Fruit fly (Drosophila melanogaster): ENCODE results near the gene Ggt-1.

Ggt-1 gene

dm6 chrX:18510884-18511283 is 1.4 kb downstream of the Ggt-1 start:
- TF ChIP-seq CG8301 (tag; optimal IDR thresholded peaks at IDR 0.05) = no peak
- no peak for TF ChIP-seq EcR (GFP tag; optimal IDR thresholded peaks at IDR 0.05)
- TF ChIP-seq Ets98B (GFP tag; IDR thresholded peaks at IDR 0.05) = no peak
- TF ChIP-seq CG15710 (tag; optimal IDR thresholded peaks at IDR 0.05) = no peak
- TF ChIP-seq CG32121 (GFP tag; IDR thresholded peaks at IDR 0.05) = no peak
- TF ChIP-seq D1 (tag; optimal IDR thresholded peaks at IDR 0.05) = no peak
- TF ChIP-seq CG9948 (tag; optimal IDR thresholded peaks at IDR 0.05) = no peak
- no peak for TF ChIP-seq fd96Ca (GFP tag; IDR thresholded peaks at IDR 0.05)
- no peak for TF ChIP-seq CG8159 (tag; optimal IDR thresholded peaks at IDR 0.05)

dm6 chrX:18509430-18509829 is 2.9 kb downstream of the Ggt-1 start:
- TF ChIP-seq Pif1B (GFP tag; optimal IDR thresholded peaks at IDR 0.05) (no peak), rn (GFP tag; IDR thresholded peaks at IDR 0.05) (no peak), CG4496 (GFP tag; IDR thresholded peaks at IDR 0.05) (no peak), CG12605 (GFP tag; IDR thresholded peaks at IDR 0.05) (no peak)

- TF ChIP-seq CG34367 (tag; optimal IDR thresholded peaks at IDR 0.05) = no peak
- TF ChIP-seq Pif1B (GFP tag; optimal IDR thresholded peaks at IDR 0.05) = no peak
- TF ChIP-seq CG9948 (tag; optimal IDR thresholded peaks at IDR 0.05) = no peak
- TF ChIP-seq D1 (tag; optimal IDR thresholded peaks at IDR 0.05) = no peak
- no peak for TF ChIP-seq CG15710 (tag; optimal IDR thresholded peaks at IDR 0.05)
- TF ChIP-seq CG14655 (GFP tag; optimal IDR thresholded peaks at IDR 0.05) = no peak
- no peak for TF ChIP-seq CG17806 (tag; optimal IDR thresholded peaks at IDR 0.05)
- no peak for TF ChIP-seq CG10348 (GFP tag; IDR thresholded peaks at IDR 0.05)
- no peak for TF ChIP-seq gl (tag; optimal IDR thresholded peaks at IDR 0.05)
- no peak for TF ChIP-seq fd96Ca (GFP tag; IDR thresholded peaks at IDR 0.05)
- TF ChIP-seq Snoo (tag; optimal IDR thresholded peaks at IDR 0.05) = no peak
- TF ChIP-seq Ets98B (GFP tag; IDR thresholded peaks at IDR 0.05) = no peak
- no peak for TF ChIP-seq CG8159 (tag; optimal IDR thresholded peaks at IDR 0.05)
- TF ChIP-seq CG4496 (GFP tag; IDR thresholded peaks at IDR 0.05) = no peak
- TF ChIP-seq CG12605 (GFP tag; IDR thresholded peaks at IDR 0.05) = no peak
- TF ChIP-seq rn (GFP tag; IDR thresholded peaks at IDR 0.05) = no peak
- no peak for TF ChIP-seq Pif1A (GFP tag; optimal IDR thresholded peaks at IDR 0.05)
Measured at dm6 chrX:18508565-18508964, 3.8 kb downstream of the Ggt-1 start.

- TF ChIP-seq CG4496 (GFP tag; IDR thresholded peaks at IDR 0.05) = peak; percentile 92
- TF ChIP-seq CG32121 (GFP tag; IDR thresholded peaks at IDR 0.05) = peak; percentile 82
- TF ChIP-seq Ets98B (GFP tag; IDR thresholded peaks at IDR 0.05) = peak; percentile 86
- peak; percentile 3 for TF ChIP-seq EcR (GFP tag; optimal IDR thresholded peaks at IDR 0.05)
- no peak for TF ChIP-seq CG13204 (GFP tag; optimal IDR thresholded peaks at IDR 0.05)
- no peak for TF ChIP-seq CG10348 (GFP tag; IDR thresholded peaks at IDR 0.05)
- TF ChIP-seq CG9948 (tag; optimal IDR thresholded peaks at IDR 0.05) = peak; percentile 57
- peak; percentile 70; the same call in 1 of the 2 replicates for TF ChIP-seq rn (GFP tag; IDR thresholded peaks at IDR 0.05)
- no peak for TF ChIP-seq CG14655 (GFP tag; optimal IDR thresholded peaks at IDR 0.05)
- peak; percentile 83 for TF ChIP-seq fd96Ca (GFP tag; IDR thresholded peaks at IDR 0.05)
- TF ChIP-seq D1 (tag; optimal IDR thresholded peaks at IDR 0.05) = peak; percentile 17
- TF ChIP-seq CG8301 (tag; optimal IDR thresholded peaks at IDR 0.05) = peak; percentile 69
- peak; percentile 65 for TF ChIP-seq CG17806 (tag; optimal IDR thresholded peaks at IDR 0.05)
- peak; percentile 71 for TF ChIP-seq Pif1B (GFP tag; optimal IDR thresholded peaks at IDR 0.05)
- peak; percentile 77 for TF ChIP-seq Pif1A (GFP tag; optimal IDR thresholded peaks at IDR 0.05)
- TF ChIP-seq CG8159 (tag; optimal IDR thresholded peaks at IDR 0.05) = peak; percentile 57
- peak; percentile 30 for TF ChIP-seq gl (tag; optimal IDR thresholded peaks at IDR 0.05)
- TF ChIP-seq CG34367 (tag; optimal IDR thresholded peaks at IDR 0.05) = peak; percentile 67
- TF ChIP-seq CG15710 (tag; optimal IDR thresholded peaks at IDR 0.05) = peak; percentile 38
- peak; percentile 49 for TF ChIP-seq Snoo (tag; optimal IDR thresholded peaks at IDR 0.05)
- TF ChIP-seq CG12605 (GFP tag; IDR thresholded peaks at IDR 0.05) = peak; percentile 85
Measured at dm6 chrX:18506639-18507528, 5.4 kb downstream of the Ggt-1 start.

- TF ChIP-seq Snoo (tag; optimal IDR thresholded peaks at IDR 0.05) = no peak
- TF ChIP-seq CG4496 (GFP tag; IDR thresholded peaks at IDR 0.05) = peak; percentile 59; the same call in 1 of the 3 replicates
- TF ChIP-seq EcR (GFP tag; optimal IDR thresholded peaks at IDR 0.05) = peak; percentile 3
- no peak; the same call in 2 of the 3 replicates for TF ChIP-seq fd96Ca (GFP tag; IDR thresholded peaks at IDR 0.05)
- TF ChIP-seq CG12605 (GFP tag; IDR thresholded peaks at IDR 0.05) = 0 out of 2 replicates have a peak, but pooled peaks have one; percentile 10
- peak; percentile 42; the same call in 1 of the 2 replicates for TF ChIP-seq Ets98B (GFP tag; IDR thresholded peaks at IDR 0.05)
Measured at dm6 chrX:18504948-18505597, 7.2 kb downstream of the Ggt-1 start, which contains the start of gene Wnt5. Gene Wnt5 (minus strand): TSS chrX:18505405.

dm6 chrX:18499679-18500187 is 12.6 kb downstream of the Ggt-1 start, which contains the start of the genes Pgant7 and Xrcc2:
Gene Pgant7 (minus strand): TSS chrX:18499986.
Gene Xrcc2 (plus strand): TSS chrX:18500127.
- TF ChIP-seq CG13204 (GFP tag; optimal IDR thresholded peaks at IDR 0.05) (no peak), Ets98B (GFP tag; IDR thresholded peaks at IDR 0.05) (no peak), CG10348 (GFP tag; IDR thresholded peaks at IDR 0.05) (no peak), rn (GFP tag; IDR thresholded peaks at IDR 0.05) (no peak)

Data from whole organism, pupa.